In genomic region chr3L:1590194-1590593, dm6 we compare ENCODE assay signal across 2 fruit fly cellular contexts.
TF ChIP-seq lines count a peak whose summit lies in the region.

No protein-coding gene starts in this region.

- TF ChIP-seq CTCF in whole organism, embryonic (GFP tag; optimal IDR thresholded peaks at IDR 0.05; lab: Kevin White, UChicago), result no peak

TF ChIP-seq in whole organism, adult, 20 proteins besides CTCF, POLR2A, EP300 and RAD21:
- TF ChIP-seq kay (GFP tag; lab: Kevin White, UChicago; ENCODE audit: borderline replicate concordance) (peak; percentile 49), cnc (optimal IDR thresholded peaks at IDR 0.05; lab: Kevin White, UChicago) (no peak)

TF ChIP-seq in whole organism, embryonic, 481 proteins besides CTCF, POLR2A, EP300 and RAD21:
- peak; percentile 52 for TF ChIP-seq sd (tag; optimal IDR thresholded peaks at IDR 0.05; lab: Kevin White, UChicago)
- TF ChIP-seq CG12942 (GFP tag; optimal IDR thresholded peaks at IDR 0.05; lab: Kevin White, UChicago), result no peak
- TF ChIP-seq ranshi (GFP tag; IDR thresholded peaks at IDR 0.05; lab: Robert Waterston, UW), result no peak
- no peak for TF ChIP-seq CG13287 (GFP tag; IDR thresholded peaks at IDR 0.05; lab: Robert Waterston, UW; ENCODE audit: partially characterized antibody)
- no peak for TF ChIP-seq CG1233 (GFP tag; optimal IDR thresholded peaks at IDR 0.05; lab: Kevin White, UChicago)
- TF ChIP-seq unc-4 (GFP tag; IDR thresholded peaks at IDR 0.05; lab: Robert Waterston, UW; ENCODE audit: partially characterized antibody), result no peak
- TF ChIP-seq Deaf1 (tag; optimal IDR thresholded peaks at IDR 0.05; lab: Kevin White, UChicago), result peak; percentile 17
- no peak for TF ChIP-seq CG30403 (GFP tag; optimal IDR thresholded peaks at IDR 0.05; lab: Kevin White, UChicago)
- no peak for TF ChIP-seq Camta (GFP tag; optimal IDR thresholded peaks at IDR 0.05; lab: Kevin White, UChicago)
- no peak for TF ChIP-seq pho (GFP tag; optimal IDR thresholded peaks at IDR 0.05; lab: Kevin White, UChicago)
- no peak for TF ChIP-seq CG14965 (GFP tag; optimal IDR thresholded peaks at IDR 0.05; lab: Kevin White, UChicago; ENCODE audit: borderline replicate concordance)
- TF ChIP-seq D19B (GFP tag; optimal IDR thresholded peaks at IDR 0.05; lab: Kevin White, UChicago), result no peak
- peak; percentile 22 for TF ChIP-seq grn (GFP tag; optimal IDR thresholded peaks at IDR 0.05; lab: Kevin White, UChicago)
- TF ChIP-seq chinmo (GFP tag; IDR thresholded peaks at IDR 0.05; lab: Robert Waterston, UW; ENCODE audit: partially characterized antibody), result peak; percentile 83; the same call in 3 of the 4 replicates
- TF ChIP-seq pum (GFP tag; optimal IDR thresholded peaks at IDR 0.05; lab: Kevin White, UChicago), result no peak
- no peak for TF ChIP-seq nerfin-2 (GFP tag; IDR thresholded peaks at IDR 0.05; lab: Robert Waterston, UW; ENCODE audit: partially characterized antibody)
- TF ChIP-seq Spps (tag; optimal IDR thresholded peaks at IDR 0.05; lab: Kevin White, UChicago), result no peak
- TF ChIP-seq HmgZ (tag; optimal IDR thresholded peaks at IDR 0.05; lab: Kevin White, UChicago), result no peak
- no peak for TF ChIP-seq CG3726 (GFP tag; IDR thresholded peaks at IDR 0.05; lab: Robert Waterston, UW)
- TF ChIP-seq crol (GFP tag; IDR thresholded peaks at IDR 0.05; lab: Robert Waterston, UW), result 0 out of 2 replicates have a peak, but pooled peaks have one; percentile 8
- no peak for TF ChIP-seq pfk (GFP tag; optimal IDR thresholded peaks at IDR 0.05; lab: Kevin White, UChicago)
- TF ChIP-seq CG14050 (GFP tag; IDR thresholded peaks at IDR 0.05; lab: Robert Waterston, UW), result no peak
- TF ChIP-seq Dref (GFP tag; IDR thresholded peaks at IDR 0.05; lab: Robert Waterston, UW), result no peak
- TF ChIP-seq CG15269 (tag; optimal IDR thresholded peaks at IDR 0.05; lab: Kevin White, UChicago), result peak; percentile 57
- TF ChIP-seq CG8290 (GFP tag; optimal IDR thresholded peaks at IDR 0.05; lab: Kevin White, UChicago), result no peak
- TF ChIP-seq CG8290 (tag; optimal IDR thresholded peaks at IDR 0.05; lab: Kevin White, UChicago), result peak in 1 of 2 experiments; percentile 8
- no peak for TF ChIP-seq H2.0 (GFP tag; IDR thresholded peaks at IDR 0.05; lab: Robert Waterston, UW)
- TF ChIP-seq pita (GFP tag; optimal IDR thresholded peaks at IDR 0.05; lab: Kevin White, UChicago), result no peak
- peak; percentile 85 for TF ChIP-seq CG13894 (tag; optimal IDR thresholded peaks at IDR 0.05; lab: Kevin White, UChicago)
- peak; percentile 49 for TF ChIP-seq CG12769 (tag; optimal IDR thresholded peaks at IDR 0.05; lab: Kevin White, UChicago)
- TF ChIP-seq fd102C (GFP tag; optimal IDR thresholded peaks at IDR 0.05; lab: Kevin White, UChicago), result no peak
- no peak for TF ChIP-seq cad (GFP tag; optimal IDR thresholded peaks at IDR 0.05; lab: Kevin White, UChicago)
- TF ChIP-seq Neu2 (GFP tag; optimal IDR thresholded peaks at IDR 0.05; lab: Kevin White, UChicago; ENCODE audit: borderline replicate concordance), result no peak
- TF ChIP-seq CG2116 (GFP tag; optimal IDR thresholded peaks at IDR 0.05; lab: Kevin White, UChicago), result no peak
- TF ChIP-seq D (optimal IDR thresholded peaks at IDR 0.05; lab: Kevin White, UChicago), result no peak
- TF ChIP-seq D (GFP tag; optimal IDR thresholded peaks at IDR 0.05; lab: Kevin White, UChicago), result no peak
- no peak for TF ChIP-seq en (GFP tag; optimal IDR thresholded peaks at IDR 0.05; lab: Kevin White, UChicago)
- TF ChIP-seq CG17612 (GFP tag; IDR thresholded peaks at IDR 0.05; lab: Robert Waterston, UW), result no peak
TF ChIP-seq in whole organism, embryonic: peak in this region for 9.

Comparison
In these comparisons a context has a peak if more than half of its experiments do, and no peak if none do; other contexts are left out.
1. Of the 1 proteins assayed by ChIP-seq in both whole organism, embryonic and whole organism, adult: peak only in whole organism, embryonic: none; only in whole organism, adult: kay; in both: none; in neither: 0.